Fruit fly (Drosophila melanogaster) whole organism, wandering third instar larva: ENCODE results near the gene Sar1.

Source experiments
- Abd-B ChIP-seq: fragments of >200 bp; optimal IDR thresholded peaks from 2 replicates; lab custom pipeline; 2017; ENCODE audit warnings: missing biosample characterization, missing genetic modification characterization
- CG32264 ChIP-seq: fragments of 200-800 bp; sonication (Bioruptor generic); optimal IDR thresholded peaks from 2 replicates; lab custom pipeline; 2016; ENCODE audit warnings: missing biosample characterization, missing genetic modification characterization
- CrebA ChIP-seq: fragments of 200-800 bp; sonication (Bioruptor generic); optimal IDR thresholded peaks from 2 replicates; lab custom pipeline; 2016; ENCODE audit warnings: missing biosample characterization, mild to moderate bottlenecking, missing genetic modification characterization, borderline replicate concordance
- Dfd ChIP-seq: fragments of >200 bp; optimal IDR thresholded peaks from 2 replicates; lab custom pipeline; 2017; ENCODE audit warnings: missing biosample characterization, missing genetic modification characterization
- Dif ChIP-seq: fragments of 200-275, 200-300 bp; sonication (Bioruptor generic); optimal IDR thresholded peaks from 2 replicates; lab custom pipeline; 2018; ENCODE audit warnings: missing biosample characterization, missing genetic modification characterization; ENCODE audit not compliant: partially characterized antibody
- GATAd ChIP-seq: sonication (Bioruptor generic); optimal IDR thresholded peaks from 2 replicates; lab custom pipeline; 2016; ENCODE audit warnings: missing biosample characterization, missing genetic modification characterization
- Hnf4 ChIP-seq: fragments of 200-800 bp; sonication (Bioruptor generic); optimal IDR thresholded peaks from 2 replicates; lab custom pipeline; 2016; ENCODE audit warnings: missing biosample characterization, mild to moderate bottlenecking, missing genetic modification characterization
- Hr78 ChIP-seq: fragments of >200 bp; optimal IDR thresholded peaks from 2 replicates; lab custom pipeline; 2017; ENCODE audit warnings: missing biosample characterization, missing genetic modification characterization
- Jra ChIP-seq: sonication (Bioruptor generic); optimal IDR thresholded peaks from 2 replicates; lab custom pipeline; 2016; ENCODE audit warnings: missing biosample characterization, missing genetic modification characterization
- Mio ChIP-seq: sonication (Bioruptor generic); optimal IDR thresholded peaks from 2 replicates; lab custom pipeline; 2016; ENCODE audit warnings: missing biosample characterization, missing genetic modification characterization
- Myc ChIP-seq: fragments of >200 bp; optimal IDR thresholded peaks from 2 replicates; lab custom pipeline; 2017
- N ChIP-seq: fragments of >200 bp; optimal IDR thresholded peaks from 2 replicates; lab custom pipeline; 2018; ENCODE audit warnings: missing biosample characterization, missing external identifiers, missing genetic modification characterization
- OdsH ChIP-seq: fragments of 200-800 bp; sonication (Bioruptor generic); optimal IDR thresholded peaks from 2 replicates; lab custom pipeline; 2016; ENCODE audit warnings: missing biosample characterization, mild to moderate bottlenecking, missing genetic modification characterization
- Rel ChIP-seq, 2 experiments: fragments of 200-800 bp; sonication (Bioruptor generic) in 1 of 2; optimal IDR thresholded peaks; 2 replicates in 1 of 2; 3 replicates in 1 of 2; lab custom pipeline; 2016 to 2019; ENCODE audit warnings: mild to moderate bottlenecking in 2 of 2, missing biosample characterization in 2 of 2, missing genetic modification characterization in 2 of 2, moderate library complexity in 1 of 2
- Sp1 ChIP-seq: fragments of 200-800 bp; sonication (Bioruptor generic); optimal IDR thresholded peaks from 3 replicates; lab custom pipeline; 2019; ENCODE audit warnings: missing biosample characterization, mild to moderate bottlenecking, missing genetic modification characterization, moderate library complexity
- Vsx2 ChIP-seq: fragments of 200-300, 225-300 bp; sonication (Bioruptor generic); optimal IDR thresholded peaks from 2 replicates; lab custom pipeline; 2018; ENCODE audit warnings: missing biosample characterization, missing genetic modification characterization; ENCODE audit not compliant: partially characterized antibody
- br ChIP-seq: fragments of 200-800 bp; sonication (Bioruptor generic); optimal IDR thresholded peaks from 2 replicates; lab custom pipeline; 2016; ENCODE audit warnings: missing biosample characterization, missing genetic modification characterization
- dmrt93B ChIP-seq: fragments of 200-800 bp; sonication (Bioruptor generic); optimal IDR thresholded peaks from 2 replicates; lab custom pipeline; 2018; ENCODE audit warnings: missing biosample characterization, mild to moderate bottlenecking, missing genetic modification characterization
- foxo ChIP-seq, 2 experiments: fragments of 200-800 bp; sonication (Bioruptor generic); optimal IDR thresholded peaks; 2 replicates in 1 of 2; 3 replicates in 1 of 2; lab custom pipeline; 2016 to 2017; ENCODE audit warnings: missing biosample characterization in 2 of 2, missing genetic modification characterization in 2 of 2
- fru ChIP-seq: fragments of 200-800 bp; sonication (Bioruptor generic); optimal IDR thresholded peaks from 3 replicates; lab custom pipeline; 2016; ENCODE audit warnings: missing biosample characterization, mild to moderate bottlenecking, missing genetic modification characterization
- h ChIP-seq: fragments of 200-800 bp; sonication (Bioruptor generic); optimal IDR thresholded peaks from 3 replicates; lab custom pipeline; 2016; ENCODE audit warnings: missing biosample characterization, mild to moderate bottlenecking, missing genetic modification characterization
- jim ChIP-seq: fragments of 175-275, 200-325 bp; sonication (Bioruptor generic); optimal IDR thresholded peaks from 2 replicates; lab custom pipeline; 2016; ENCODE audit warnings: missing biosample characterization, mild to moderate bottlenecking, missing genetic modification characterization
- lola ChIP-seq: fragments of >200 bp; optimal IDR thresholded peaks from 2 replicates; lab custom pipeline; 2017; ENCODE audit warnings: missing biosample characterization, missing genetic modification characterization
- pan ChIP-seq: fragments of >200 bp; optimal IDR thresholded peaks from 2 replicates; lab custom pipeline; 2017
- psq ChIP-seq: fragments of 200-800 bp; sonication (Bioruptor generic); optimal IDR thresholded peaks from 3 replicates; lab custom pipeline; 2017; ENCODE audit warnings: missing biosample characterization, mild to moderate bottlenecking, missing genetic modification characterization, moderate library complexity
- rgr ChIP-seq: fragments of 200-800 bp; sonication (Bioruptor generic); optimal IDR thresholded peaks from 3 replicates; lab custom pipeline; 2016; ENCODE audit warnings: missing biosample characterization, mild to moderate bottlenecking, missing genetic modification characterization
- sage ChIP-seq: fragments of 200-800 bp; sonication (Bioruptor generic); optimal IDR thresholded peaks from 2 replicates; lab custom pipeline; 2016; ENCODE audit warnings: missing biosample characterization, mild to moderate bottlenecking, missing genetic modification characterization
- sv ChIP-seq: fragments of 200-800 bp; sonication (Bioruptor generic); optimal IDR thresholded peaks from 3 replicates; lab custom pipeline; 2016; ENCODE audit warnings: missing biosample characterization, missing genetic modification characterization
- tai ChIP-seq: sonication (Bioruptor generic); optimal IDR thresholded peaks from 2 replicates; lab custom pipeline; 2016; ENCODE audit warnings: missing biosample characterization, missing genetic modification characterization
- usp ChIP-seq: fragments of >200 bp; optimal IDR thresholded peaks from 2 replicates; lab custom pipeline; 2017; ENCODE audit warnings: missing biosample characterization, missing genetic modification characterization
- woc ChIP-seq: sonication (Bioruptor generic); optimal IDR thresholded peaks from 2 replicates; lab custom pipeline; 2016; ENCODE audit warnings: missing biosample characterization, mild to moderate bottlenecking, missing genetic modification characterization

Gene Sar1

DNA sequence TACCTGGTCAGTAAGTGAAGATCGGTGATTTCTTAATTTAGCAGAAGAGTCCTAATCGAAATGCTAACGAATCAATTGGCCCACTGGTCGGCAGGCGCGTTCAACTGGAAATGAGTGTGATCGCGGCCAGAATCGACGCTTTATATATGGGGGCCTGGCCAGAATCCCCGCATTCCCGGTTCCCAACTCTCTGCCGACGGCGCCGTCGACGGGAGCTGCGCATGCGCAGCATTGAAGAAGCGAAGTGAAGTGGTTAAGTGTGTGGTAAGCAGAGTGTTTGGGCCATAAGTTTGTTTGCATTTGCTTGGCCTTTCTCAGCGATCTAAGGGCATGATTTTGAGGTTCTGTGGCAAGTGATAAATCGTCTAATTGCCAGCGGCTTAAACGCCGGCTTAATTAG is 37.5 kb downstream of the Sar1 start, which contains the start of gene CG13857:
TSS of gene CG13857 (minus strand) at position 101 of the 400 bp plus-strand sequence.
- TF ChIP-seq rgr (GFP tag; lab: Kevin White, UChicago) (no peak), Dif (GFP tag; lab: Kevin White, UChicago) (no peak), usp (no peak), sv (GFP tag; lab: Kevin White, UChicago) (no peak), pan (no peak), jim (GFP tag; lab: Kevin White, UChicago) (no peak), br (no peak), fru (GFP tag; lab: Kevin White, UChicago) (no peak), h (no peak), Dfd (no peak), GATAd (GFP tag; lab: Kevin White, UChicago) (no peak), Hr78 (GFP tag; lab: Kevin White, UChicago) (no peak), tai (GFP tag; lab: Kevin White, UChicago) (no peak)

DNA sequence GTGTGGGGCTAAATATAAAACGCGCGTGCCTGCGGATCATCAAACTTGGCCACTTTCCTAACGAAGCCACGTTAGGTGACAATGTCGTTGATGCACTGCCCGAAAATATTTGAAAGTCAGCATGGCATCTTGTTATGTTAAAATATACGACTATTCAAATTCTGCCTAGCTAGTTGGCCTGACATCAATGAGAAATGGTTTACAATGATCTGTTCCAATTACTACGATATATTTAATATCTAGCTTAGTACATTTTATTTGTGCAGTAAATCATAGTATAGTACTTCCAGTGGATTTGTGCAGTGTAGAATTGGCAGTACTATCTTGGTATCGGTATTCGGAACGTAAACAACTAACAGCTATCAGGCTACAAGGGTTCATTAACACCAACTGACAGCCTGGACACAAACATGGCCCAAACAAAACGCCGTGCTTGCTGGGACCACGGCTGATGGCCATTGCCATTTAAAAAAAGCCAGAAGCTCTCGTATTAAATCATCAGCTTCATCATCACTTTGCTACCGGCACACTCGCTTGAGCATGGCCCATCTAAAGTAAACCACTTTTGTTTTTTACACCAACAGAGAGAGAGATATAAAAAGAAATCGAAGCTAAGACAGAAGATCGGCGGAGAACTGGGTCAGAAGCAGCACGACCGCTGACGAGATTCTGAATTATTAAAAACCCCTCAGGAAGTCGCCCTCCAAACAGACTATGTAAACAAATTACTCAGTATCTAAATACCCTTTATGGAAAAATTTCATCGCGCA is 39.1 kb downstream of the Sar1 start:
- TF ChIP-seq Sp1 (GFP tag; lab: Kevin White, UChicago) (no peak), Mio (no peak), foxo (GFP tag; optimal IDR thresholded peaks at IDR 0.05; lab: Kevin White, UChicago) (no peak), tai (GFP tag; lab: Kevin White, UChicago) (no peak), br (no peak), CG32264 (GFP tag; lab: Kevin White, UChicago) (no peak), usp (no peak)

DNA sequence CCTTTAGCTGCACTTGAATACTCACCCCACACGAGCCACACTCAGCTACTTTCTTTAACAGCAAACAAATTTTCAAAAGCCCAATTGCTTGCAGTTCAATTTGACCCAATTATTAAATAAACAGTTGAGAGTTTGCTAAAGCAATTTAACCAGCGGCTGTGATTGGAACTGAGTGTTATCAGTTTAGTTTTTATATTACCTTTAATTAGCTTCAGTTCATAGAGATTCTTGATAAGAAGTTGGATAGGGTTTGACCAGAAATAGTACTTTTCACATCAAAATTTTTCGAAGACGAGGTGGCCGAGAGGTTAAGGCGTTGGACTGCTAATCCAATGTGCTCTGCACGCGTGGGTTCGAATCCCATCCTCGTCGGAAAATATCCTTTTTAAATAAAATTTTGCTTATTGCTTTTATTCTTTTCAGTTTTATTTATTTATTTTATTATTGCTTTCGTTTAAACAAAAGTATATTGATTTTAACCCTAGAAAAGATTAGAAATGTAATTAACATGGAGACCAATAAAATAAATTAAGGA is 39.8 kb downstream of the Sar1 start:
- TF ChIP-seq OdsH (GFP tag; lab: Kevin White, UChicago), result no peak
- TF ChIP-seq foxo (GFP tag; optimal IDR thresholded peaks at IDR 0.05; lab: Kevin White, UChicago), result no peak
- no peak for TF ChIP-seq lola (GFP tag; lab: Kevin White, UChicago)
- TF ChIP-seq fru (GFP tag; lab: Kevin White, UChicago), result no peak
- no peak for TF ChIP-seq woc (GFP tag; lab: Kevin White, UChicago)
- TF ChIP-seq dmrt93B, result no peak

DNA sequence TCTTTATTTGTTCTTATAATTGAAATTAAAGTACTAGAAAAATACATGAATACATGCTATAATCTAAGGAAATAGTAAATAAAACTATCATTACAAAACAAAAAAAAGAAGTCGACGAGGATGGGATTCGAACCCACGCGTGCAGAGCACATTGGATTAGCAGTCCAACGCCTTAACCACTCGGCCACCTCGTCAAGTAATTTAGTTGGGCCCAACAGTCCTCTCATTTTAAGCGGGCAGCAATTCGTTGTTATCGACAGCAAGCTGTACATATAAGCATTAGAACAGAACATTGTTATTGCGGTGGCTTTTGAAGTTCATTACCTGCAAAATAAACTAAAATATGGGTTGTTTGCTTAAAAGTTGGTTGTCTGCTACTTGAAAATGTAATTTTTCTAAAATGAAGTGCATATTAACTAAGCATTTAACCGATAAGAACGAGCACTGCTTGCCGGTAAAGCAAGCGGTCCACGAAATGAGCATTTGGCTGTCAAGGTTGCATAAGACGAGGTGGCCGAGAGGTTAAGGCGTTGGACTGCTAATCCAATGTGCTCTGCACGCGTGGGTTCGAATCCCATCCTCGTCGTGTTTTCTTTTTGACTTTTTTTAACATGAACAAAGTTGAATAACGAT is 40.7 kb downstream of the Sar1 start:
- TF ChIP-seq N (GFP tag; lab: Kevin White, UChicago) (peak; percentile 77), woc (GFP tag; lab: Kevin White, UChicago) (no peak), Abd-B (GFP tag; lab: Kevin White, UChicago) (peak; percentile 14), CrebA (no peak), Hr78 (GFP tag; lab: Kevin White, UChicago) (no peak), Jra (GFP tag; lab: Kevin White, UChicago) (no peak), psq (GFP tag; lab: Kevin White, UChicago) (no peak), Rel (GFP tag; optimal IDR thresholded peaks at IDR 0.05; lab: Kevin White, UChicago) (no peak), Rel (tag; optimal IDR thresholded peaks at IDR 0.05; lab: Kevin White, UChicago) (no peak), sage (GFP tag; lab: Kevin White, UChicago) (no peak), Myc (lab: Kevin White, UChicago) (peak; percentile 23), OdsH (GFP tag; lab: Kevin White, UChicago) (no peak), Hnf4 (GFP tag; lab: Kevin White, UChicago) (no peak)

DNA sequence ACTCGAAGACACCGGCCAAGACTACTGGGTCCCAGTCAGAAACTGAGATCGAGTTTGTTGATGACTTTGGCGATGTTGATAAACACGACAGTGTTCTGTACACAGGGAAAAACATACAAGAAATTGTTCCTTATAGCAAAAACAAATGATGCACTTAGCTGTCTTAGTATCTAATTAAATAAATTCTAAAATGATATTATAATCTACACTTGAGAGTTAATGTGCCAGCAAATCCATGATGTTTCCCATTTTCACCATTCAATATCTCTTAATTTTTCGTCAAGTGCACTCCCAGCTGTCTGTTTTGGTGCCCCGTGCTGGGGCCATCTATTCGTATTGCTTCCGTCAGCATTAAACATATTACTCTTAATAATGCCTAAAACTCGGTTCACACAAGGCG is 43.8 kb downstream of the Sar1 start:
- TF ChIP-seq sv (GFP tag; lab: Kevin White, UChicago) (peak; percentile 18), Vsx2 (no peak)
- TF ChIP-seq, all 38 proteins: peak for 1
